Worm (Caenorhabditis elegans): ENCODE data around the gene F56D5.6.

ce11 chrIV:9432327-9432726 lies 30.6 kb downstream of the F56D5.6 start:
- TF ChIP-seq skn-1 (tag; optimal IDR thresholded peaks at IDR 0.05) (no peak), ztf-4 (tag; optimal IDR thresholded peaks at IDR 0.05) (no peak), nhr-28 (tag; optimal IDR thresholded peaks at IDR 0.05) (no peak), tbx-2 (tag; optimal IDR thresholded peaks at IDR 0.05) (no peak)

Measured in whole organism, L1 larva.